Fruit fly (Drosophila melanogaster) whole organism, pupa: ENCODE measurements around the gene jvl.

Experiments used
- CG10348 ChIP-seq: fragments of 200-800 bp; sonication (Bioruptor generic); IDR thresholded peaks from 2 replicates; pipeline ENCODE4 v1.3.6; 2022; ENCODE audit warnings: missing biosample characterization, missing genetic modification characterization
- CG12605 ChIP-seq: fragments of 200-800 bp; sonication (Bioruptor generic); IDR thresholded peaks from 2 replicates; pipeline ENCODE4 v1.3.6; 2022; ENCODE audit warnings: missing biosample characterization, missing genetic modification characterization
- CG13204 ChIP-seq: fragments of 200-800 bp; sonication (Bioruptor generic); optimal IDR thresholded peaks from 2 replicates; lab custom pipeline; 2018; ENCODE audit warnings: missing biosample characterization, mild to moderate bottlenecking, missing genetic modification characterization, moderate library complexity
- CG14655 ChIP-seq: fragments of 200-800 bp; sonication (Bioruptor generic); optimal IDR thresholded peaks from 3 replicates; lab custom pipeline; 2017; ENCODE audit warnings: mild to moderate bottlenecking, missing biosample characterization, missing genetic modification reagents, missing genetic modification characterization
- CG15710 ChIP-seq: fragments of 200-800 bp; sonication (Bioruptor generic); optimal IDR thresholded peaks from 2 replicates; lab custom pipeline; 2018; ENCODE audit warnings: missing biosample characterization, mild to moderate bottlenecking, missing genetic modification characterization, moderate library complexity
- CG17806 ChIP-seq: fragments of 200-800 bp; sonication (Bioruptor generic); optimal IDR thresholded peaks from 2 replicates; lab custom pipeline; 2018; ENCODE audit warnings: missing biosample characterization, mild to moderate bottlenecking, missing genetic modification characterization, moderate library complexity
- CG32121 ChIP-seq: fragments of 200-800 bp; sonication (Bioruptor generic); IDR thresholded peaks from 2 replicates; pipeline ENCODE4 v1.3.6; 2022; ENCODE audit warnings: missing biosample characterization, missing genetic modification characterization
- CG34367 ChIP-seq: fragments of 200-800 bp; sonication (Bioruptor generic); optimal IDR thresholded peaks from 2 replicates; lab custom pipeline; 2018; ENCODE audit warnings: missing biosample characterization, mild to moderate bottlenecking, missing genetic modification characterization
- CG4496 ChIP-seq: fragments of 200-800 bp; sonication (Bioruptor generic); IDR thresholded peaks from 3 replicates; pipeline ENCODE4 v1.3.6; 2022; ENCODE audit warnings: missing biosample characterization, missing genetic modification characterization
- CG8159 ChIP-seq: fragments of 200-800 bp; sonication (Bioruptor generic); optimal IDR thresholded peaks from 3 replicates; lab custom pipeline; 2018; ENCODE audit warnings: missing biosample characterization, mild to moderate bottlenecking, missing genetic modification characterization, moderate library complexity
- CG8301 ChIP-seq: fragments of 200-800 bp; sonication (Bioruptor generic); optimal IDR thresholded peaks from 2 replicates; lab custom pipeline; 2018; ENCODE audit warnings: missing biosample characterization, mild to moderate bottlenecking, missing genetic modification characterization
- CG9948 ChIP-seq: fragments of 200-800 bp; sonication (Bioruptor generic); optimal IDR thresholded peaks from 2 replicates; lab custom pipeline; 2018; ENCODE audit warnings: missing biosample characterization, mild to moderate bottlenecking, missing genetic modification characterization, moderate library complexity
- D1 ChIP-seq: fragments of 200-800 bp; sonication (Bioruptor generic); optimal IDR thresholded peaks from 2 replicates; lab custom pipeline; 2018; ENCODE audit warnings: missing biosample characterization, mild to moderate bottlenecking, missing genetic modification characterization, moderate library complexity
- EcR ChIP-seq: fragments of 200-800 bp; sonication (Bioruptor generic); optimal IDR thresholded peaks from 3 replicates; lab custom pipeline; 2019; ENCODE audit warnings: missing biosample characterization, missing genetic modification characterization, mild to moderate bottlenecking, moderate library complexity, missing genetic modification reagents
- Ets98B ChIP-seq: fragments of 200-800 bp; sonication (Bioruptor generic); IDR thresholded peaks from 2 replicates; pipeline ENCODE4 v1.3.6; 2022; ENCODE audit warnings: missing biosample characterization, missing genetic modification characterization
- Pif1A ChIP-seq: fragments of 200-800 bp; sonication (Bioruptor generic); optimal IDR thresholded peaks from 3 replicates; lab custom pipeline; 2016; ENCODE audit warnings: missing biosample characterization, missing genetic modification characterization
- Pif1B ChIP-seq: fragments of 200-800 bp; sonication (Bioruptor generic); optimal IDR thresholded peaks from 3 replicates; lab custom pipeline; 2016; ENCODE audit warnings: missing biosample characterization, missing genetic modification characterization
- Snoo ChIP-seq: fragments of 200-800 bp; sonication (Bioruptor generic); optimal IDR thresholded peaks from 3 replicates; lab custom pipeline; 2017; ENCODE audit warnings: missing biosample characterization, mild to moderate bottlenecking, missing genetic modification characterization, inconsistent platforms
- fd96Ca ChIP-seq: fragments of 200-800 bp; sonication (Bioruptor generic); IDR thresholded peaks from 3 replicates; pipeline ENCODE4 v1.3.6; 2022; ENCODE audit warnings: missing biosample characterization, missing genetic modification characterization
- gl ChIP-seq: fragments of 200-800 bp; sonication (Bioruptor generic); optimal IDR thresholded peaks from 2 replicates; lab custom pipeline; 2018; ENCODE audit warnings: missing biosample characterization, mild to moderate bottlenecking, missing genetic modification characterization
- rn ChIP-seq: fragments of 200-800 bp; sonication (Bioruptor generic); IDR thresholded peaks from 2 replicates; pipeline ENCODE4 v1.3.6; 2022; ENCODE audit warnings: missing biosample characterization, missing genetic modification characterization

jvl gene

dm6 chr3R:14741192-14741915 lies at the start of gene jvl, which contains the start of gene eff:
TSS of gene jvl (plus strand) at chr3R:14741582.
TSS of gene eff (minus strand) at chr3R:14741319.
- peak; percentile 48; the same call in 1 of the 3 replicates for TF ChIP-seq fd96Ca (GFP tag; lab: Robert Waterston, UW)
- TF ChIP-seq Pif1B (GFP tag; lab: Kevin White, UChicago): peak; percentile 67
- TF ChIP-seq CG4496 (GFP tag; lab: Robert Waterston, UW): peak; percentile 69
- TF ChIP-seq Ets98B (GFP tag; lab: Robert Waterston, UW): peak; percentile 53
- no peak for TF ChIP-seq CG17806

dm6 chr3R:14692230-14692970 lies 49.0 kb upstream of the jvl start:
- TF ChIP-seq rn (peak; percentile 71), CG12605 (GFP tag; lab: Robert Waterston, UW) (peak; percentile 66; the same call in 1 of the 2 replicates), D1 (tag; lab: Kevin White, UChicago) (peak; percentile 57), EcR (GFP tag; lab: Kevin White, UChicago) (no peak), CG8159 (tag; lab: Kevin White, UChicago) (peak; percentile 82), CG34367 (tag; lab: Kevin White, UChicago) (peak; percentile 77), CG9948 (tag; lab: Kevin White, UChicago) (peak; percentile 80), CG17806 (peak; percentile 80), Pif1B (GFP tag; lab: Kevin White, UChicago) (peak; percentile 75), CG14655 (GFP tag; lab: Kevin White, UChicago) (peak; percentile 86), Snoo (tag; lab: Kevin White, UChicago) (peak; percentile 77), CG8301 (tag; lab: Kevin White, UChicago) (peak; percentile 81), CG4496 (GFP tag; lab: Robert Waterston, UW) (peak; percentile 92), gl (tag; lab: Kevin White, UChicago) (peak; percentile 45), CG15710 (tag; lab: Kevin White, UChicago) (peak; percentile 80), CG32121 (GFP tag; lab: Robert Waterston, UW) (peak; percentile 89), CG13204 (GFP tag; lab: Kevin White, UChicago) (peak; percentile 35), fd96Ca (GFP tag; lab: Robert Waterston, UW) (peak; percentile 90), Pif1A (peak; percentile 88), CG10348 (GFP tag; lab: Robert Waterston, UW) (no peak), Ets98B (GFP tag; lab: Robert Waterston, UW) (peak; percentile 90)

- TF ChIP-seq CG8159 (tag; lab: Kevin White, UChicago): no peak
- TF ChIP-seq, all 21 proteins: peak for 0
Measured at dm6 chr3R:14692971-14693253, 48.5 kb upstream of the jvl start.

dm6 chr3R:14694583-14694982 lies 46.8 kb upstream of the jvl start:
- no peak for TF ChIP-seq CG32121 (GFP tag; lab: Robert Waterston, UW)
- no peak for TF ChIP-seq EcR (GFP tag; lab: Kevin White, UChicago)
- TF ChIP-seq CG13204 (GFP tag; lab: Kevin White, UChicago): no peak
- TF ChIP-seq CG9948 (tag; lab: Kevin White, UChicago): no peak
- TF ChIP-seq CG14655 (GFP tag; lab: Kevin White, UChicago): no peak
- no peak for TF ChIP-seq Pif1B (GFP tag; lab: Kevin White, UChicago)
- TF ChIP-seq gl (tag; lab: Kevin White, UChicago): no peak
- TF ChIP-seq rn: no peak
- no peak for TF ChIP-seq CG17806
- no peak for TF ChIP-seq CG4496 (GFP tag; lab: Robert Waterston, UW)
- TF ChIP-seq Snoo (tag; lab: Kevin White, UChicago): no peak
- TF ChIP-seq fd96Ca (GFP tag; lab: Robert Waterston, UW): no peak
- no peak for TF ChIP-seq D1 (tag; lab: Kevin White, UChicago)
- no peak for TF ChIP-seq CG10348 (GFP tag; lab: Robert Waterston, UW)
- TF ChIP-seq Pif1A: no peak
- TF ChIP-seq Ets98B (GFP tag; lab: Robert Waterston, UW): no peak
- TF ChIP-seq CG12605 (GFP tag; lab: Robert Waterston, UW): no peak
- TF ChIP-seq CG8301 (tag; lab: Kevin White, UChicago): no peak
- TF ChIP-seq CG15710 (tag; lab: Kevin White, UChicago): no peak
- TF ChIP-seq CG34367 (tag; lab: Kevin White, UChicago): no peak

- TF ChIP-seq CG17806 (no peak), CG34367 (tag; lab: Kevin White, UChicago) (no peak), rn (no peak), CG14655 (GFP tag; lab: Kevin White, UChicago) (no peak), D1 (tag; lab: Kevin White, UChicago) (no peak), gl (tag; lab: Kevin White, UChicago) (no peak), CG4496 (GFP tag; lab: Robert Waterston, UW) (no peak), CG15710 (tag; lab: Kevin White, UChicago) (no peak), fd96Ca (GFP tag; lab: Robert Waterston, UW) (no peak), EcR (GFP tag; lab: Kevin White, UChicago) (no peak), CG10348 (GFP tag; lab: Robert Waterston, UW) (no peak), Pif1B (GFP tag; lab: Kevin White, UChicago) (no peak)
Measured at dm6 chr3R:14695054-14695453, 46.3 kb upstream of the jvl start.
